Worm (Caenorhabditis elegans): ENCODE data around the gene adah-1.

ce11 chrIV:7048637-7049245 lies 24.7 kb downstream of the adah-1 start:
- no peak for TF ChIP-seq lin-15B (tag; optimal IDR thresholded peaks at IDR 0.05)
- no peak for TF ChIP-seq nhr-10 (tag; optimal IDR thresholded peaks at IDR 0.05)
- TF ChIP-seq dmd-9 (GFP tag; IDR thresholded peaks at IDR 0.05): no peak
- TF ChIP-seq daf-8 (GFP tag; IDR thresholded peaks at IDR 0.05): no peak
- TF ChIP-seq snpc-4 (tag; optimal IDR thresholded peaks at IDR 0.05): no peak
- TF ChIP-seq pqm-1 (tag; optimal IDR thresholded peaks at IDR 0.05): no peak
- TF ChIP-seq nhr-41 (GFP tag; IDR thresholded peaks at IDR 0.05): no peak
